Worm (Caenorhabditis elegans): Measurements from ENCODE around the gene Y81G3A.4.

- TF ChIP-seq W03F9.2 (tag; optimal IDR thresholded peaks at IDR 0.05), result no peak
- TF ChIP-seq him-1 (tag; optimal IDR thresholded peaks at IDR 0.05), result no peak
- TF ChIP-seq dao-5 (tag; optimal IDR thresholded peaks at IDR 0.05), result no peak
Measured at ce11 chrII:13130576-13130975, 39.4 kb downstream of the Y81G3A.4 start.

Data from whole organism, L4/young adult.